Worm (Caenorhabditis elegans) whole organism, L4 larva: ENCODE results near the gene srh-113.
A peak's percentile ranks its signal among the peaks of the same experiment; 100 is the strongest.

ENCODE experiments used
- F10B5.3 ChIP-seq: sonication (generic microtip); optimal IDR thresholded peaks from 2 replicates; lab custom pipeline; 2016; ENCODE audit warnings: mild to moderate bottlenecking, missing genetic modification characterization, missing compliant biosample characterization
- F44E2.7 ChIP-seq: fragments of 200-800 bp; sonication (Bioruptor generic); IDR thresholded peaks from 2 replicates; pipeline ENCODE4 v2.1.2; 2022; ENCODE audit warnings: missing genetic modification characterization, missing compliant biosample characterization
- T26A8.4 ChIP-seq: fragments of 200-800 bp; sonication (Bioruptor generic); IDR thresholded peaks from 2 replicates; pipeline ENCODE4 v1.3.6; 2022; ENCODE audit warnings: missing genetic modification characterization, missing compliant biosample characterization
- Y75B8A.6 ChIP-seq: fragments of 200-800 bp; sonication (Bioruptor generic); IDR thresholded peaks from 2 replicates; pipeline ENCODE4 v1.3.6; 2022; ENCODE audit warnings: missing genetic modification reagents, missing genetic modification characterization, missing compliant biosample characterization
- ZK546.5 ChIP-seq, 2 experiments: sonication (generic microtip); optimal IDR thresholded peaks; 2 replicates each; lab custom pipeline; 2017; ENCODE audit warnings: missing biosample characterization in 2 of 2, missing genetic modification characterization in 2 of 2
- aha-1 ChIP-seq: fragments of 150-350 bp; peaks from one replicate; lab custom pipeline; 2014; ENCODE audit warnings: missing biosample characterization, missing genetic modification characterization
- ceh-32 ChIP-seq: sonication (generic microtip); optimal IDR thresholded peaks from 2 replicates; lab custom pipeline; 2016; ENCODE audit warnings: mild to moderate bottlenecking, missing genetic modification characterization, missing compliant biosample characterization; ENCODE audit not compliant: poor library complexity
- ceh-44 ChIP-seq: fragments of 200-800 bp; sonication (Bioruptor generic); IDR thresholded peaks from 2 replicates; pipeline ENCODE4 v1.3.6; 2022; ENCODE audit warnings: missing genetic modification reagents, missing genetic modification characterization, missing compliant biosample characterization
- ceh-62 ChIP-seq: sonication (generic microtip); optimal IDR thresholded peaks from 2 replicates; lab custom pipeline; 2017; ENCODE audit warnings: missing biosample characterization, missing genetic modification characterization
- ces-1 ChIP-seq: fragments of 150-350 bp; sonication (generic microtip); optimal IDR thresholded peaks from 4 replicates; lab custom pipeline; 2014; ENCODE audit warnings: missing biosample characterization, missing genetic modification reagents, missing genetic modification characterization
- daf-16 ChIP-seq, 3 experiments: sonication (generic microtip); optimal IDR thresholded peaks; 2 replicates each; lab custom pipeline; 2016 to 2017; ENCODE audit warnings: missing genetic modification characterization in 3 of 3, missing genetic modification reagents in 3 of 3, mild to moderate bottlenecking in 2 of 3, missing compliant biosample characterization in 2 of 3, missing biosample characterization in 1 of 3, moderate library complexity in 1 of 3
- dmd-6 ChIP-seq: fragments of 200-800 bp; sonication (Bioruptor generic); IDR thresholded peaks from 2 replicates; pipeline ENCODE4 v1.3.6; 2022; ENCODE audit warnings: missing genetic modification reagents, missing genetic modification characterization, missing compliant biosample characterization
- dmd-9 ChIP-seq: fragments of 200-800 bp; sonication (Bioruptor generic); IDR thresholded peaks from 2 replicates; pipeline ENCODE4 v1.3.6; 2022; ENCODE audit warnings: missing genetic modification reagents, missing genetic modification characterization, missing compliant biosample characterization
- duxl-1 ChIP-seq: sonication (generic microtip); optimal IDR thresholded peaks from 2 replicates; lab custom pipeline; 2016; ENCODE audit warnings: mild to moderate bottlenecking, missing genetic modification characterization, moderate library complexity, missing compliant biosample characterization; ENCODE audit not compliant: poor library complexity
- hlh-11 ChIP-seq: fragments of 200-800 bp; sonication (Bioruptor generic); optimal IDR thresholded peaks from 2 replicates; lab custom pipeline; 2018; ENCODE audit warnings: mild to moderate bottlenecking, missing genetic modification characterization, missing compliant biosample characterization
- hlh-30 ChIP-seq: sonication (generic microtip); optimal IDR thresholded peaks from 2 replicates; lab custom pipeline; 2017; ENCODE audit warnings: antibody characterized with exemption, mild to moderate bottlenecking, missing genetic modification characterization, missing compliant biosample characterization; ENCODE audit not compliant: insufficient read depth
- lin-1 ChIP-seq: fragments of 200-800 bp; sonication (Bioruptor generic); IDR thresholded peaks from 2 replicates; pipeline ENCODE4 v1.3.6; 2022; ENCODE audit warnings: missing genetic modification reagents, missing genetic modification characterization, missing compliant biosample characterization
- lin-13 ChIP-seq: fragments of 150-350 bp; optimal IDR thresholded peaks from 2 replicates; lab custom pipeline; 2014; ENCODE audit warnings: missing biosample characterization, missing genetic modification reagents, missing genetic modification characterization
- lin-15B ChIP-seq: fragments of 150-350 bp; sonication (generic microtip); optimal IDR thresholded peaks from 3 replicates; lab custom pipeline; 2014; ENCODE audit warnings: missing biosample characterization, missing genetic modification characterization
- mdl-1 ChIP-seq, 2 experiments: fragments of 150-350 bp in 1 of 2; sonication (generic microtip) in 1 of 2; optimal IDR thresholded peaks; 2 replicates each; lab custom pipeline; 2014 to 2017; ENCODE audit warnings: missing biosample characterization in 2 of 2, missing genetic modification characterization in 2 of 2
- mdt-29 ChIP-seq: fragments of 200-800 bp; sonication (Bioruptor generic); IDR thresholded peaks from 2 replicates; pipeline ENCODE4 v1.3.6; 2022; ENCODE audit warnings: missing genetic modification reagents, missing genetic modification characterization, missing compliant biosample characterization
- mxl-2 ChIP-seq: fragments of 200-800 bp; sonication (Bioruptor generic); conservative IDR thresholded peaks from 2 replicates; pipeline ENCODE4 v1.3.6; 2022; ENCODE audit warnings: missing genetic modification reagents, missing genetic modification characterization, missing compliant biosample characterization
- nhr-11 ChIP-seq: fragments of 150-350 bp; optimal IDR thresholded peaks from 2 replicates; lab custom pipeline; 2014; ENCODE audit warnings: missing biosample characterization, missing genetic modification characterization
- nhr-237 ChIP-seq: sonication (generic microtip); optimal IDR thresholded peaks from 2 replicates; lab custom pipeline; 2017; ENCODE audit warnings: missing biosample characterization, missing genetic modification characterization
- nhr-28 ChIP-seq: fragments of 150-350 bp; optimal IDR thresholded peaks from 2 replicates; lab custom pipeline; 2014; ENCODE audit warnings: missing biosample characterization, missing genetic modification characterization
- nhr-76 ChIP-seq: fragments of 150-350 bp; optimal IDR thresholded peaks from 2 replicates; lab custom pipeline; 2014; ENCODE audit warnings: missing biosample characterization, missing genetic modification characterization
- pha-4 ChIP-seq, 2 experiments: fragments of 150-350 bp in 1 of 2; fragments of 200-800 bp in 1 of 2; sonication (Bioruptor generic) in 1 of 2; IDR thresholded peaks in 1 of 2; optimal IDR thresholded peaks in 1 of 2; 2 replicates each; pipeline versions ENCODE4 v1.3.6 to Lab custom; 2014 to 2022; ENCODE audit warnings: missing genetic modification characterization in 2 of 2, missing genetic modification reagents in 2 of 2, missing biosample characterization in 1 of 2, missing compliant biosample characterization in 1 of 2
- php-3 ChIP-seq: fragments of 200-800 bp; sonication (Bioruptor generic); IDR thresholded peaks from 2 replicates; pipeline ENCODE4 v1.3.6; 2022; ENCODE audit warnings: missing genetic modification reagents, missing genetic modification characterization, missing compliant biosample characterization
- pqm-1 ChIP-seq: sonication (generic microtip); optimal IDR thresholded peaks from 2 replicates; lab custom pipeline; 2017; ENCODE audit warnings: missing biosample characterization, missing genetic modification characterization
- rbr-2 ChIP-seq: sonication (generic microtip); optimal IDR thresholded peaks from 2 replicates; lab custom pipeline; 2016; ENCODE audit warnings: missing genotype, missing genetic modification characterization, missing compliant biosample characterization
- set-16 ChIP-seq: fragments of 200-800 bp; sonication (Bioruptor generic); IDR thresholded peaks from 2 replicates; pipeline ENCODE4 v1.3.6; 2022; ENCODE audit warnings: missing genetic modification reagents, missing genetic modification characterization, missing compliant biosample characterization
- unc-62 ChIP-seq, 3 experiments: fragments of 150-350 bp in 1 of 3; sonication (generic microtip); optimal IDR thresholded peaks in 2 of 3; peaks in 1 of 3; 1 replicate in 1 of 3; 2 replicates in 2 of 3; lab custom pipeline; 2014 to 2017; ENCODE audit warnings: missing biosample characterization in 3 of 3, missing genetic modification characterization in 3 of 3, missing genetic modification reagents in 3 of 3, missing genotype in 1 of 3
- vab-7 ChIP-seq: fragments of 200-800 bp; sonication (Bioruptor generic); IDR thresholded peaks from 2 replicates; pipeline ENCODE4 v1.3.6; 2022; ENCODE audit warnings: missing genetic modification reagents, missing genetic modification characterization, missing compliant biosample characterization
- zfp-3 ChIP-seq: fragments of 200-800 bp; sonication (Bioruptor generic); conservative IDR thresholded peaks from 2 replicates; pipeline ENCODE4 v1.3.6; 2022; ENCODE audit warnings: missing genetic modification reagents, missing genetic modification characterization, missing compliant biosample characterization
- ztf-11 ChIP-seq: fragments of 150-350 bp; optimal IDR thresholded peaks from 2 replicates; lab custom pipeline; 2014; ENCODE audit warnings: missing biosample characterization, missing genetic modification characterization

Gene srh-113

ce11 chrV:17226119-17226518, 13.3 kb downstream of the srh-113 start, which contains the start of gene srh-112:
Gene srh-112 (minus strand): TSS chrV:17226219.
- TF ChIP-seq mdt-29 (GFP tag; lab: Robert Waterston, UW): no peak
- peak; percentile 16 for TF ChIP-seq aha-1

ce11 chrV:17232403-17232802, 19.6 kb downstream of the srh-113 start:
- peak in 1 of 2 experiments; percentile 98 for TF ChIP-seq unc-62 (GFP tag; optimal IDR thresholded peaks at IDR 0.05 in 1 of 2; lab: Kevin White, UChicago)
- no peak for TF ChIP-seq unc-62 (tag; optimal IDR thresholded peaks at IDR 0.05; lab: Kevin White, UChicago)
- TF ChIP-seq vab-7 (GFP tag; lab: Robert Waterston, UW): no peak
- no peak for TF ChIP-seq zfp-3 (GFP tag; lab: Robert Waterston, UW)

ce11 chrV:17236345-17236744, 23.5 kb downstream of the srh-113 start, which contains the start of gene T19C9.10:
Gene T19C9.10 (plus strand): TSS chrV:17236592.
- TF ChIP-seq rbr-2 (tag; lab: Kevin White, UChicago) (no peak), pha-4 (GFP tag; IDR thresholded peaks at IDR 0.05; lab: Robert Waterston, UW) (no peak), pha-4 (tag; optimal IDR thresholded peaks at IDR 0.05; lab: Kevin White, UChicago) (no peak), aha-1 (peak; percentile 54)

ce11 chrV:17238799-17239198, 26.0 kb downstream of the srh-113 start, which contains the start of gene T19C9.8:
Gene T19C9.8 (plus strand): TSS chrV:17239097.
- TF ChIP-seq pqm-1 (peak; percentile 74), dmd-6 (GFP tag; lab: Robert Waterston, UW) (peak; percentile 37; the same call in 1 of the 2 replicates), nhr-11 (no peak), Y75B8A.6 (no peak), ceh-44 (GFP tag; lab: Robert Waterston, UW) (no peak), nhr-28 (tag; lab: Kevin White, UChicago) (peak; percentile 74), daf-16 (GFP tag; optimal IDR thresholded peaks at IDR 0.05; lab: Kevin White, UChicago) (no peak), daf-16 (tag; optimal IDR thresholded peaks at IDR 0.05; lab: Kevin White, UChicago) (peak; percentile 83), hlh-11 (tag; lab: Kevin White, UChicago) (peak; percentile 55), ZK546.5 (tag; optimal IDR thresholded peaks at IDR 0.05; lab: Kevin White, UChicago) (no peak), dmd-9 (no peak), php-3 (GFP tag; lab: Robert Waterston, UW) (0 out of 2 replicates have a peak, but pooled peaks have one; percentile 51)

- 0 out of 2 replicates have a peak, but pooled peaks have one; percentile 16 for TF ChIP-seq vab-7 (GFP tag; lab: Robert Waterston, UW)
- TF ChIP-seq lin-1: no peak
- TF ChIP-seq duxl-1: no peak
- TF ChIP-seq set-16: peak; percentile 81
- no peak for TF ChIP-seq daf-16 (GFP tag; optimal IDR thresholded peaks at IDR 0.05; lab: Kevin White, UChicago)
- TF ChIP-seq daf-16 (tag; optimal IDR thresholded peaks at IDR 0.05; lab: Kevin White, UChicago): peak; percentile 55
- no peak for TF ChIP-seq F10B5.3
- peak; percentile 77 for TF ChIP-seq pqm-1
- no peak for TF ChIP-seq ztf-11 (tag; lab: Kevin White, UChicago)
- TF ChIP-seq F44E2.7: no peak
- TF ChIP-seq dmd-6 (GFP tag; lab: Robert Waterston, UW): peak; percentile 8; the same call in 1 of the 2 replicates
- TF ChIP-seq T26A8.4 (GFP tag; lab: Robert Waterston, UW): no peak
- no peak for TF ChIP-seq zfp-3 (GFP tag; lab: Robert Waterston, UW)
- peak in 1 of 2 experiments; percentile 5 for TF ChIP-seq unc-62 (GFP tag; optimal IDR thresholded peaks at IDR 0.05 in 1 of 2; lab: Kevin White, UChicago)
- TF ChIP-seq unc-62 (tag; optimal IDR thresholded peaks at IDR 0.05; lab: Kevin White, UChicago): no peak
- TF ChIP-seq hlh-30 (tag; lab: Kevin White, UChicago): no peak
- peak; percentile 21 for TF ChIP-seq nhr-28 (tag; lab: Kevin White, UChicago)
These were observed 27.9 kb downstream of the srh-113 start for ce11 chrV:17240579-17241277.

ce11 chrV:17241278-17241661, 28.4 kb downstream of the srh-113 start:
- no peak for TF ChIP-seq mdl-1 (tag; optimal IDR thresholded peaks at IDR 0.05; lab: Kevin White, UChicago)
- peak; percentile 73 for TF ChIP-seq dmd-6 (GFP tag; lab: Robert Waterston, UW)
- no peak for TF ChIP-seq daf-16 (GFP tag; optimal IDR thresholded peaks at IDR 0.05; lab: Kevin White, UChicago)
- TF ChIP-seq daf-16 (tag; optimal IDR thresholded peaks at IDR 0.05; lab: Kevin White, UChicago): peak; percentile 47
- TF ChIP-seq lin-1: no peak
- no peak for TF ChIP-seq ceh-32 (tag; lab: Kevin White, UChicago)
- TF ChIP-seq ces-1: no peak
- TF ChIP-seq lin-15B (tag; lab: Kevin White, UChicago): no peak
- peak; percentile 47 for TF ChIP-seq nhr-28 (tag; lab: Kevin White, UChicago)
- peak; percentile 53 for TF ChIP-seq hlh-11 (tag; lab: Kevin White, UChicago)
- TF ChIP-seq nhr-237: no peak
- TF ChIP-seq ceh-62 (tag; lab: Kevin White, UChicago): no peak
- no peak for TF ChIP-seq pha-4 (GFP tag; IDR thresholded peaks at IDR 0.05; lab: Robert Waterston, UW)
- no peak for TF ChIP-seq pha-4 (tag; optimal IDR thresholded peaks at IDR 0.05; lab: Kevin White, UChicago)
- no peak for TF ChIP-seq lin-13 (GFP tag; lab: Kevin White, UChicago)
- no peak for TF ChIP-seq nhr-76 (tag; lab: Kevin White, UChicago)
- TF ChIP-seq pqm-1: peak; percentile 86
- no peak for TF ChIP-seq zfp-3 (GFP tag; lab: Robert Waterston, UW)
- no peak for TF ChIP-seq mxl-2 (GFP tag; lab: Robert Waterston, UW)
- TF ChIP-seq, all 104 proteins: peak for 5
